Worm (Caenorhabditis elegans) whole organism, early embryonic: ENCODE data around the gene metl-18.

Source experiments
- B0310.2 ChIP-seq: sonication (generic microtip); optimal IDR thresholded peaks from 2 replicates; lab custom pipeline; 2016; ENCODE audit warnings: mild to moderate bottlenecking, missing genetic modification characterization, missing compliant biosample characterization
- F13C5.2 ChIP-seq: sonication (generic microtip); optimal IDR thresholded peaks from 2 replicates; lab custom pipeline; 2017; ENCODE audit warnings: mild to moderate bottlenecking, missing genetic modification characterization, inconsistent platforms, missing compliant biosample characterization
- ama-1 ChIP-seq: fragments of 150-350 bp; optimal IDR thresholded peaks from 2 replicates; lab custom pipeline; 2014
- ceh-36 ChIP-seq: sonication (generic microtip); optimal IDR thresholded peaks from 2 replicates; lab custom pipeline; 2016; ENCODE audit warnings: missing genetic modification characterization, inconsistent platforms, missing compliant biosample characterization
- ets-7 ChIP-seq: sonication (generic microtip); optimal IDR thresholded peaks from 2 replicates; lab custom pipeline; 2016; ENCODE audit warnings: missing genotype, missing genetic modification characterization, missing compliant biosample characterization
- hmg-4 ChIP-seq: fragments of 200-800 bp; sonication (Bioruptor generic); optimal IDR thresholded peaks from 2 replicates; lab custom pipeline; 2018; ENCODE audit warnings: mild to moderate bottlenecking, missing genetic modification characterization, missing compliant biosample characterization
- scrt-1 ChIP-seq: fragments of 200-800 bp; sonication (Bioruptor generic); IDR thresholded peaks from 2 replicates; pipeline ENCODE4 v1.3.6; 2022; ENCODE audit warnings: missing genetic modification characterization, missing compliant biosample characterization
- tbx-37 ChIP-seq: fragments of 200-800 bp; sonication (Bioruptor generic); conservative IDR thresholded peaks from 2 replicates; pipeline ENCODE4 v1.3.6; 2022; ENCODE audit warnings: missing genetic modification reagents, missing genetic modification characterization, missing compliant biosample characterization
- tra-4 ChIP-seq: sonication (generic microtip); optimal IDR thresholded peaks from 2 replicates; lab custom pipeline; 2017; ENCODE audit warnings: missing genetic modification characterization, missing compliant biosample characterization

ce11 chrIII:3471403-3472053 is 46.0 kb downstream of the metl-18 start, which contains the start of gene rsu-1:
- no peak for TF ChIP-seq scrt-1 (GFP tag; lab: Robert Waterston, UW)
- TF ChIP-seq B0310.2 (tag; lab: Kevin White, UChicago), result no peak
- TF ChIP-seq ama-1 (lab: Kevin White, UChicago), result no peak
- no peak for TF ChIP-seq tra-4
- no peak for TF ChIP-seq ets-7 (tag; lab: Kevin White, UChicago)
- TF ChIP-seq ceh-36 (tag; lab: Kevin White, UChicago), result no peak
- TF ChIP-seq hmg-4, result no peak
- no peak for TF ChIP-seq tbx-37
- peak; percentile 26 for TF ChIP-seq F13C5.2 (tag; lab: Kevin White, UChicago)
